Worm (Caenorhabditis elegans): ENCODE results near the gene akap-1.

- no peak for TF ChIP-seq nfya-1 (tag; optimal IDR thresholded peaks at IDR 0.05; ENCODE audit: insufficient read depth)
- TF ChIP-seq ama-1 (optimal IDR thresholded peaks at IDR 0.05), result no peak
- TF ChIP-seq zag-1 (tag; optimal IDR thresholded peaks at IDR 0.05), result no peak
- TF ChIP-seq fkh-10 (GFP tag; optimal IDR thresholded peaks at IDR 0.05), result no peak
- TF ChIP-seq mdl-1 (tag; optimal IDR thresholded peaks at IDR 0.05), result no peak
- TF ChIP-seq pqm-1 (tag; optimal IDR thresholded peaks at IDR 0.05), result no peak
- no peak for TF ChIP-seq nhr-237 (tag; optimal IDR thresholded peaks at IDR 0.05)
- no peak for TF ChIP-seq nhr-76 (tag; optimal IDR thresholded peaks at IDR 0.05)
These were observed 7.2 kb upstream of the akap-1 start, which contains the start of the genes trmt-10C.2 and C56G2.22 for ce11 chrIII:6345968-6346498.
